Fruit fly (Drosophila melanogaster) whole organism, embryonic: ENCODE data around the gene CG5013.
A peak's percentile ranks its signal among the peaks of the same experiment; 100 is the strongest.

Experiments used
- C15 ChIP-seq: fragments of 200-800 bp; sonication (Bioruptor generic); IDR thresholded peaks from 3 replicates; pipeline ENCODE4 v1.3.6; 2022; ENCODE audit warnings: missing biosample characterization, missing genetic modification characterization
- CG10209 ChIP-seq: fragments of 200-800 bp; sonication (Bioruptor generic); optimal IDR thresholded peaks from 3 replicates; lab custom pipeline; 2017; ENCODE audit warnings: missing biosample characterization, mild to moderate bottlenecking, missing genetic modification characterization, missing genetic modification reagents
- CG11093 ChIP-seq: fragments of 200-800 bp; sonication (Bioruptor generic); IDR thresholded peaks from 3 replicates; pipeline ENCODE4 v1.3.6; 2022; ENCODE audit warnings: missing biosample characterization, missing genetic modification characterization
- CG11398 ChIP-seq: fragments of 200-800 bp; sonication (Bioruptor generic); optimal IDR thresholded peaks from 2 replicates; lab custom pipeline; 2016; ENCODE audit warnings: missing biosample characterization, missing genetic modification characterization
- CG11696 ChIP-seq: fragments of 200-800 bp; sonication (Bioruptor generic); IDR thresholded peaks from 2 replicates; pipeline ENCODE4 v1.3.6; 2022; ENCODE audit warnings: missing biosample characterization, missing genetic modification characterization
- CG12219 ChIP-seq: fragments of 200-800 bp; sonication (Bioruptor generic); optimal IDR thresholded peaks from 3 replicates; lab custom pipeline; 2018; ENCODE audit warnings: missing biosample characterization, mild to moderate bottlenecking, missing genetic modification characterization
- CG14014 ChIP-seq: fragments of 200-800 bp; sonication (Bioruptor generic); IDR thresholded peaks from 2 replicates; pipeline ENCODE4 v1.3.6; 2022; ENCODE audit warnings: missing biosample characterization, missing genetic modification characterization
- CG15479 ChIP-seq: fragments of 200-800 bp; sonication (Bioruptor generic); optimal IDR thresholded peaks from 3 replicates; lab custom pipeline; 2019; ENCODE audit warnings: missing biosample characterization, mild to moderate bottlenecking, missing genetic modification characterization, moderate library complexity
- CG16815 ChIP-seq: fragments of 200-800 bp; sonication (Bioruptor generic); optimal IDR thresholded peaks from 3 replicates; lab custom pipeline; 2017; ENCODE audit warnings: missing biosample characterization, mild to moderate bottlenecking, missing genetic modification characterization
- CG17612 ChIP-seq: fragments of 200-800 bp; sonication (Bioruptor generic); IDR thresholded peaks from 2 replicates; pipeline ENCODE4 v1.3.6; 2022; ENCODE audit warnings: missing biosample characterization, missing genetic modification characterization
- CG2199 ChIP-seq: fragments of 200-800 bp; sonication (Bioruptor generic); IDR thresholded peaks from 3 replicates; pipeline ENCODE4 v1.3.6; 2022; ENCODE audit warnings: missing biosample characterization, missing genetic modification characterization
- CG31365 ChIP-seq: fragments of 200-800 bp; sonication (Bioruptor generic); optimal IDR thresholded peaks from 2 replicates; lab custom pipeline; 2018; ENCODE audit warnings: missing biosample characterization, mild to moderate bottlenecking, missing genetic modification characterization
- CG31388 ChIP-seq: fragments of 200-800 bp; sonication (Bioruptor generic); optimal IDR thresholded peaks from 2 replicates; lab custom pipeline; 2016; ENCODE audit warnings: missing biosample characterization, missing genetic modification characterization
- CG34376 ChIP-seq: fragments of 200-800 bp; sonication (Bioruptor generic); optimal IDR thresholded peaks from 2 replicates; lab custom pipeline; 2018; ENCODE audit warnings: missing biosample characterization, mild to moderate bottlenecking, missing genetic modification characterization
- CG4424 ChIP-seq: fragments of 200-800 bp; sonication (Bioruptor generic); optimal IDR thresholded peaks from 3 replicates; lab custom pipeline; 2016; ENCODE audit warnings: missing biosample characterization, missing genetic modification characterization
- CG7928 ChIP-seq: fragments of 200-800 bp; sonication (Bioruptor generic); optimal IDR thresholded peaks from 2 replicates; lab custom pipeline; 2017; ENCODE audit warnings: missing biosample characterization, mild to moderate bottlenecking, missing genetic modification characterization
- CoRest ChIP-seq: fragments of 200-800 bp; sonication (Bioruptor generic); optimal IDR thresholded peaks from 3 replicates; lab custom pipeline; 2018; ENCODE audit warnings: missing biosample characterization, mild to moderate bottlenecking, missing genetic modification characterization, moderate library complexity
- Dip2 ChIP-seq: fragments of 200-800 bp; sonication (Bioruptor generic); IDR thresholded peaks from 2 replicates; pipeline ENCODE4 v1.3.6; 2022; ENCODE audit warnings: missing biosample characterization, missing genetic modification characterization
- Dref ChIP-seq: fragments of 200-800 bp; sonication (Bioruptor generic); IDR thresholded peaks from 2 replicates; pipeline ENCODE4 v1.3.6; 2022; ENCODE audit warnings: missing biosample characterization, missing genetic modification characterization
- Ets65A ChIP-seq: fragments of 200-800 bp; sonication (Bioruptor generic); peaks from one replicate; lab custom pipeline; 2016; ENCODE audit warnings: missing biosample characterization, missing genetic modification characterization
- HLH54F ChIP-seq: fragments of 200-800 bp; sonication (Bioruptor generic); optimal IDR thresholded peaks from 3 replicates; lab custom pipeline; 2016; ENCODE audit warnings: missing biosample characterization, missing genetic modification characterization
- Kr ChIP-seq: fragments of 200-800 bp; sonication (Bioruptor generic); optimal IDR thresholded peaks from 2 replicates; lab custom pipeline; 2017; ENCODE audit warnings: missing biosample characterization, mild to moderate bottlenecking, missing genetic modification characterization
- Lpt ChIP-seq: fragments of >200 bp; optimal IDR thresholded peaks from 2 replicates; lab custom pipeline; 2018; ENCODE audit warnings: missing biosample characterization, missing genetic modification characterization
- Mrtf ChIP-seq: fragments of 200-800 bp; sonication (Bioruptor generic); IDR thresholded peaks from 3 replicates; pipeline ENCODE4 v1.3.6; 2022; ENCODE audit warnings: missing biosample characterization, missing genetic modification characterization
- Nf-YB ChIP-seq: fragments of 200-800 bp; sonication (Bioruptor generic); optimal IDR thresholded peaks from 3 replicates; lab custom pipeline; 2019; ENCODE audit warnings: missing biosample characterization, mild to moderate bottlenecking, missing genetic modification characterization, moderate library complexity
- Oli ChIP-seq: fragments of 200-800 bp; sonication (Bioruptor generic); optimal IDR thresholded peaks from 2 replicates; lab custom pipeline; 2018; ENCODE audit warnings: missing biosample characterization, mild to moderate bottlenecking, missing genetic modification characterization, moderate library complexity
- Poxn ChIP-seq: fragments of 200-800 bp; sonication (Bioruptor generic); IDR thresholded peaks from 2 replicates; pipeline ENCODE4 v1.3.6; 2022; ENCODE audit warnings: missing biosample characterization, missing genetic modification characterization
- Ravus ChIP-seq: fragments of 200-800 bp; sonication (Bioruptor generic); IDR thresholded peaks from 2 replicates; pipeline ENCODE4 v1.3.6; 2022; ENCODE audit warnings: missing biosample characterization, missing genetic modification characterization
- Usf ChIP-seq: fragments of 200-800 bp; sonication (Bioruptor generic); optimal IDR thresholded peaks from 2 replicates; lab custom pipeline; 2017; ENCODE audit warnings: missing genotype, missing biosample characterization, missing genetic modification characterization
- ash1 ChIP-seq: fragments of 200-800 bp; sonication (Bioruptor generic); optimal IDR thresholded peaks from 2 replicates; lab custom pipeline; 2018; ENCODE audit warnings: missing biosample characterization, mild to moderate bottlenecking, missing genetic modification characterization
- caup ChIP-seq: fragments of 200-800 bp; sonication (Bioruptor generic); optimal IDR thresholded peaks from 3 replicates; lab custom pipeline; 2017; ENCODE audit warnings: missing biosample characterization, mild to moderate bottlenecking, missing genetic modification characterization, moderate library complexity; ENCODE audit not compliant: severe bottlenecking
- cwo ChIP-seq: fragments of 200-800 bp; sonication (Bioruptor generic); optimal IDR thresholded peaks from 3 replicates; lab custom pipeline; 2017; ENCODE audit warnings: missing biosample characterization, missing genetic modification characterization, mild to moderate bottlenecking, moderate library complexity, missing genetic modification reagents
- esg ChIP-seq: fragments of 200-800 bp; sonication (Bioruptor generic); conservative IDR thresholded peaks from 2 replicates; pipeline ENCODE4 v1.3.6; 2022; ENCODE audit warnings: missing biosample characterization, missing genetic modification characterization
- fd96Cb ChIP-seq: fragments of 200-800 bp; sonication (Bioruptor generic); optimal IDR thresholded peaks from 2 replicates; lab custom pipeline; 2018; ENCODE audit warnings: missing biosample characterization, mild to moderate bottlenecking, missing genetic modification characterization, moderate library complexity
- grau ChIP-seq: fragments of 200-800 bp; optimal IDR thresholded peaks from 3 replicates; lab custom pipeline; 2019; ENCODE audit warnings: missing biosample characterization, mild to moderate bottlenecking, missing genetic modification characterization, moderate library complexity
- grn ChIP-seq: fragments of 200-800 bp; sonication (Bioruptor generic); optimal IDR thresholded peaks from 3 replicates; lab custom pipeline; 2017; ENCODE audit warnings: missing biosample characterization, missing genetic modification characterization
- gt ChIP-seq: fragments of 200-800 bp; sonication (Bioruptor generic); IDR thresholded peaks from 2 replicates; pipeline ENCODE4 v1.3.6; 2022; ENCODE audit warnings: missing biosample characterization, missing genetic modification characterization
- kay ChIP-seq: fragments of 200-800 bp; sonication (Bioruptor generic); optimal IDR thresholded peaks from 2 replicates; lab custom pipeline; 2016; ENCODE audit warnings: missing biosample characterization, missing genetic modification characterization
- lov ChIP-seq, 2 experiments: fragments of 200-800 bp in 1 of 2; fragments of >200 bp in 1 of 2; sonication (Bioruptor generic) in 1 of 2; IDR thresholded peaks in 1 of 2; optimal IDR thresholded peaks in 1 of 2; 2 replicates in 1 of 2; 3 replicates in 1 of 2; pipeline versions ENCODE4 v1.3.6 to Lab custom; 2017 to 2022; ENCODE audit warnings: missing biosample characterization in 1 of 2, missing genetic modification characterization in 1 of 2
- nerfin-2 ChIP-seq: fragments of 200-800 bp; sonication (Bioruptor generic); IDR thresholded peaks from 2 replicates; pipeline ENCODE4 v1.3.6; 2022; ENCODE audit warnings: missing biosample characterization, missing genetic modification characterization; ENCODE audit not compliant: partially characterized antibody
- pnt ChIP-seq: fragments of 200-800 bp; sonication (Bioruptor generic); optimal IDR thresholded peaks from 3 replicates; lab custom pipeline; 2016; ENCODE audit warnings: missing biosample characterization, missing genetic modification characterization
- prd ChIP-seq, 3 experiments: fragments of >200 bp in 2 of 3; fragments of 200-800 bp in 1 of 3; sonication (Bioruptor generic) in 1 of 3; optimal IDR thresholded peaks in 2 of 3; IDR thresholded peaks in 1 of 3; 2 replicates in 2 of 3; 3 replicates in 1 of 3; pipeline versions ENCODE4 v1.3.6 to Lab custom; 2017 to 2022; ENCODE audit warnings: missing biosample characterization in 1 of 3, missing genetic modification characterization in 1 of 3
- psq ChIP-seq: fragments of 200-800 bp; sonication (Bioruptor generic); optimal IDR thresholded peaks from 2 replicates; lab custom pipeline; 2017; ENCODE audit warnings: missing biosample characterization, missing genetic modification characterization
- row ChIP-seq: fragments of 200-800 bp; sonication (Bioruptor generic); IDR thresholded peaks from 3 replicates; pipeline ENCODE4 v1.3.6; 2022; ENCODE audit warnings: missing biosample characterization, missing genetic modification characterization
- sc ChIP-seq, 3 experiments: fragments of >200 bp in 2 of 3; fragments of 200-800 bp in 1 of 3; sonication (Bioruptor generic) in 1 of 3; optimal IDR thresholded peaks; 2 replicates in 2 of 3; 3 replicates in 1 of 3; lab custom pipeline; 2017; ENCODE audit warnings: mild to moderate bottlenecking in 1 of 3, missing biosample characterization in 1 of 3, missing genetic modification characterization in 1 of 3, missing genetic modification reagents in 1 of 3
- sim ChIP-seq: fragments of 200-800 bp; sonication (Bioruptor generic); IDR thresholded peaks from 2 replicates; pipeline ENCODE4 v1.3.6; 2022; ENCODE audit warnings: missing biosample characterization, missing genetic modification characterization
- sug ChIP-seq: fragments of 200-800 bp; optimal IDR thresholded peaks from 2 replicates; lab custom pipeline; 2019; ENCODE audit warnings: missing biosample characterization, mild to moderate bottlenecking, missing genetic modification characterization, moderate library complexity
- tin ChIP-seq: fragments of 200-800 bp; sonication (Bioruptor generic); optimal IDR thresholded peaks from 3 replicates; lab custom pipeline; 2016; ENCODE audit warnings: missing biosample characterization, missing genetic modification characterization
- trem ChIP-seq: fragments of 200-800 bp; optimal IDR thresholded peaks from 3 replicates; lab custom pipeline; 2019; ENCODE audit warnings: missing biosample characterization, mild to moderate bottlenecking, missing genetic modification characterization, moderate library complexity
- vnd ChIP-seq: fragments of 200-800 bp; sonication (Bioruptor generic); IDR thresholded peaks from 3 replicates; pipeline ENCODE4 v1.3.6; 2022; ENCODE audit warnings: missing biosample characterization, missing genetic modification characterization; ENCODE audit not compliant: partially characterized antibody

Gene CG5013

DNA sequence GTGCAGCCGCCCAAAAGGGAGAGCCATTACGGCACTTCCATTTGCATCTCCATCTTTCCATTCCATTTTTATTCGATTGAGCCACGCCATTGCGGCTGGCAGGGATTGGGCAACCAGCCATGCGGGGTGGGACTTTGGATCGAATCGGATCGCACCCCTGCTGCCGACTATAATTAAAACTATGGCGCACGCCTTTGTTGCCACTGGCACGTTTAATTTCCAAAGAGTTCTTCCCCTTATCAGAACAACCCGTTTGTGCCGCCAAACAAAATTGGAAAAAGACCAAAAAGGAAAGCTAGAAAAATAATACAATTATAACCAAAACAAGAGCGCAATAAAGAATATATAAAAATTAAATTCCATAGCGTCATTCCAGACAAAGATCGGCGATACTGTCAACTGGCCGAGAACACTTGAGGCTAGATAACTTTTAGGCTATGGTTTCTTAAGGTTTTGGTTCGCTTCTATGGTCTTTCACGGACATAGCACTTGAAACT, 39.4 kb upstream of the CG5013 start (continued):
- TF ChIP-seq CG12219 (GFP tag; lab: Kevin White, UChicago) (no peak), prd (optimal IDR thresholded peaks at IDR 0.05; lab: Kevin White, UChicago) (no peak), prd (GFP tag; IDR thresholded peaks at IDR 0.05; lab: Robert Waterston, UW) (no peak), CG31365 (tag; lab: Kevin White, UChicago) (no peak), Ravus (GFP tag; lab: Robert Waterston, UW) (no peak), esg (GFP tag; lab: Robert Waterston, UW) (no peak), grau (tag; lab: Kevin White, UChicago) (no peak), Poxn (GFP tag; lab: Robert Waterston, UW) (no peak), sc (optimal IDR thresholded peaks at IDR 0.05; lab: Kevin White, UChicago) (no peak), sc (GFP tag; optimal IDR thresholded peaks at IDR 0.05; lab: Kevin White, UChicago) (no peak), vnd (GFP tag; lab: Robert Waterston, UW) (no peak), fd96Cb (tag; lab: Kevin White, UChicago) (no peak), tin (GFP tag; lab: Kevin White, UChicago) (no peak), grn (peak; percentile 78), cwo (GFP tag; lab: Kevin White, UChicago) (peak; percentile 46), C15 (GFP tag; lab: Robert Waterston, UW) (no peak), gt (GFP tag; lab: Robert Waterston, UW) (no peak), sim (no peak), nerfin-2 (GFP tag; lab: Robert Waterston, UW) (no peak), caup (GFP tag; lab: Kevin White, UChicago) (no peak), Usf (no peak), CG14014 (GFP tag; lab: Robert Waterston, UW) (no peak), row (no peak), CG2199 (0 out of 3 replicates have a peak, but pooled peaks have one; percentile 53), CG16815 (GFP tag; lab: Kevin White, UChicago) (no peak), CG15479 (no peak), CG10209 (GFP tag; lab: Kevin White, UChicago) (no peak), sug (peak; percentile 50), CG11398 (GFP tag; lab: Kevin White, UChicago) (no peak), CG34376 (GFP tag; lab: Kevin White, UChicago) (peak; percentile 45), Lpt (no peak), pnt (no peak), Dref (GFP tag; lab: Robert Waterston, UW) (no peak), ash1 (GFP tag; lab: Kevin White, UChicago) (no peak), CG11093 (GFP tag; lab: Robert Waterston, UW) (no peak), Dip2 (GFP tag; lab: Robert Waterston, UW) (no peak), psq (GFP tag; lab: Kevin White, UChicago) (no peak), CG17612 (no peak), CG4424 (GFP tag; lab: Kevin White, UChicago) (no peak), lov (optimal IDR thresholded peaks at IDR 0.05; lab: Kevin White, UChicago) (no peak), lov (GFP tag; IDR thresholded peaks at IDR 0.05; lab: Robert Waterston, UW) (no peak), Oli (no peak), trem (tag; lab: Kevin White, UChicago) (no peak), CG31388 (GFP tag; lab: Kevin White, UChicago) (no peak), Mrtf (GFP tag; lab: Robert Waterston, UW) (no peak), kay (GFP tag; lab: Kevin White, UChicago) (no peak), CG7928 (no peak), Ets65A (GFP tag; lab: Kevin White, UChicago) (peak; percentile 78), HLH54F (GFP tag; lab: Kevin White, UChicago) (no peak), CoRest (no peak), CG11696 (GFP tag; lab: Robert Waterston, UW) (no peak), Kr (GFP tag; lab: Kevin White, UChicago) (no peak), Nf-YB (peak; percentile 95)
